Fruit fly (Drosophila melanogaster): ENCODE measurements around the gene Or65b.

DNA sequence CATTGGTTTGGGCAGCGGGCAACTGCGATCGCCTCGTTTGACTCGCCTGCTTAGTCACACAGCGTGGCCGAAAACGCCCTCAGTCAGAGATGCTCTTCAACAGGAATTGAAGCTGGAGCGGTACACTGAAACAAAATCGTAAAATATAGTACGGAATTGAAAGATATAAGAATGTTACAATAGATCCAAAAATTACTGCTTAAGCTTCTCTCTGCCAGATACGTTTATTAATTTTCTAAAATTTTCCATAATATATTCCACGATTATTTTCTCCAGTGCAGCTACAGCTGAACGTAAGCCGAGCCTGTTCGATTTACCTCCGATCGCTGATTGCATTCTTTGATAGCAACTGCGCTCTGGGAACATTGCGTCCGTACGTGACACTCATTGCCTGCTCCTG, 33.8 kb downstream of the Or65b start:
- TF ChIP-seq CG13204 (GFP tag; optimal IDR thresholded peaks at IDR 0.05): no peak
- TF ChIP-seq Pif1B (GFP tag; optimal IDR thresholded peaks at IDR 0.05): peak; percentile 36
- peak; percentile 56 for TF ChIP-seq gl (tag; optimal IDR thresholded peaks at IDR 0.05)
- peak; percentile 22 for TF ChIP-seq CG34367 (tag; optimal IDR thresholded peaks at IDR 0.05)
- no peak for TF ChIP-seq EcR (GFP tag; optimal IDR thresholded peaks at IDR 0.05)
- TF ChIP-seq CG17806 (tag; optimal IDR thresholded peaks at IDR 0.05): peak; percentile 78

Measured in whole organism, pupa.